Worm (Caenorhabditis elegans) whole organism, L3 larva: Measurements from ENCODE around the gene Y43C5A.3.

ENCODE experiments used
- R02D3.7 ChIP-seq: fragments of 150-350 bp; optimal IDR thresholded peaks from 2 replicates; lab custom pipeline; 2014; ENCODE audit warnings: missing biosample characterization, missing genetic modification characterization
- ZK546.5 ChIP-seq: sonication (generic microtip); optimal IDR thresholded peaks from 2 replicates; lab custom pipeline; 2017; ENCODE audit warnings: missing biosample characterization, missing genetic modification characterization
- aly-2 ChIP-seq: fragments of 150-350 bp; optimal IDR thresholded peaks from 2 replicates; lab custom pipeline; 2014; ENCODE audit warnings: missing biosample characterization, missing genetic modification characterization
- ama-1 ChIP-seq: fragments of 150-350 bp; optimal IDR thresholded peaks from 2 replicates; lab custom pipeline; 2018
- ceh-28 ChIP-seq: fragments of 150-350 bp; optimal IDR thresholded peaks from 2 replicates; lab custom pipeline; 2014; ENCODE audit warnings: missing biosample characterization, missing genetic modification reagents, missing genetic modification characterization
- ceh-82 ChIP-seq: fragments of 150-350 bp; optimal IDR thresholded peaks from 2 replicates; lab custom pipeline; 2014; ENCODE audit warnings: missing biosample characterization, missing genetic modification characterization
- ceh-9 ChIP-seq: sonication (generic microtip); optimal IDR thresholded peaks from 2 replicates; lab custom pipeline; 2018; ENCODE audit warnings: missing biosample characterization, missing genetic modification characterization
- daf-12 ChIP-seq: fragments of 150-350 bp; optimal IDR thresholded peaks from 2 replicates; lab custom pipeline; 2014; ENCODE audit warnings: missing biosample characterization, missing genetic modification reagents, missing genetic modification characterization
- elt-1 ChIP-seq: fragments of 150-350 bp; optimal IDR thresholded peaks from 2 replicates; lab custom pipeline; 2014; ENCODE audit warnings: missing biosample characterization, missing genetic modification characterization
- elt-2 ChIP-seq: sonication (generic microtip); optimal IDR thresholded peaks from 2 replicates; lab custom pipeline; 2016; ENCODE audit warnings: missing genetic modification reagents, mild to moderate bottlenecking, missing genetic modification characterization, missing compliant biosample characterization
- elt-3 ChIP-seq, 3 experiments: fragments of 150-350 bp in 1 of 3; sonication (generic microtip) in 2 of 3; optimal IDR thresholded peaks; 2 replicates in 2 of 3; 4 replicates in 1 of 3; lab custom pipeline; 2014 to 2017; ENCODE audit warnings: missing biosample characterization in 3 of 3, missing genetic modification characterization in 3 of 3
- eor-1 ChIP-seq, 2 experiments: fragments of 150-350 bp; optimal IDR thresholded peaks; 2 replicates each; lab custom pipeline; 2014 to 2018; ENCODE audit warnings: missing biosample characterization in 2 of 2, missing genetic modification characterization in 2 of 2
- fkh-10 ChIP-seq: sonication (generic microtip); optimal IDR thresholded peaks from 2 replicates; lab custom pipeline; 2017; ENCODE audit warnings: missing biosample characterization, missing genetic modification reagents, missing genetic modification characterization
- fkh-2 ChIP-seq: fragments of 150-350 bp; optimal IDR thresholded peaks from 2 replicates; lab custom pipeline; 2014; ENCODE audit warnings: missing biosample characterization, missing genetic modification reagents, missing genetic modification characterization
- fos-1 ChIP-seq: fragments of 150-350 bp; optimal IDR thresholded peaks from 2 replicates; lab custom pipeline; 2014; ENCODE audit warnings: missing biosample characterization, missing genetic modification characterization
- hmg-11 ChIP-seq: sonication (generic microtip); optimal IDR thresholded peaks from 2 replicates; lab custom pipeline; 2016; ENCODE audit warnings: missing genetic modification characterization, missing compliant biosample characterization
- lin-15B ChIP-seq: fragments of 150-350 bp; optimal IDR thresholded peaks from 2 replicates; lab custom pipeline; 2014; ENCODE audit warnings: missing biosample characterization, missing genetic modification characterization
- lin-39 ChIP-seq: fragments of 150-350 bp; optimal IDR thresholded peaks from 2 replicates; lab custom pipeline; 2018; ENCODE audit warnings: missing biosample characterization, missing genetic modification reagents, missing genetic modification characterization
- lsy-12 ChIP-seq: sonication (generic microtip); optimal IDR thresholded peaks from 2 replicates; lab custom pipeline; 2016; ENCODE audit warnings: mild to moderate bottlenecking, missing genetic modification characterization, missing compliant biosample characterization
- mdl-1 ChIP-seq: fragments of 150-350 bp; optimal IDR thresholded peaks from 2 replicates; lab custom pipeline; 2014; ENCODE audit warnings: missing biosample characterization, missing genetic modification characterization
- mml-1 ChIP-seq: fragments of 150-350 bp; sonication (generic microtip); optimal IDR thresholded peaks from 3 replicates; lab custom pipeline; 2014; ENCODE audit warnings: missing biosample characterization, missing genetic modification characterization
- nfya-1 ChIP-seq: sonication (generic microtip); optimal IDR thresholded peaks from 2 replicates; lab custom pipeline; 2017; ENCODE audit warnings: missing genetic modification characterization, mild to moderate bottlenecking, missing compliant biosample characterization, antibody characterized with exemption, moderate library complexity; ENCODE audit not compliant: insufficient read depth
- nhr-11 ChIP-seq: fragments of 150-350 bp; optimal IDR thresholded peaks from 2 replicates; lab custom pipeline; 2014; ENCODE audit warnings: missing biosample characterization, missing genetic modification characterization
- nhr-12 ChIP-seq: fragments of 150-350 bp; optimal IDR thresholded peaks from 2 replicates; lab custom pipeline; 2014; ENCODE audit warnings: missing biosample characterization, missing genetic modification characterization
- nhr-23 ChIP-seq: fragments of 150-350 bp; optimal IDR thresholded peaks from 2 replicates; lab custom pipeline; 2014; ENCODE audit warnings: missing biosample characterization, missing genetic modification reagents, missing genetic modification characterization
- nhr-25 ChIP-seq: sonication (generic microtip); optimal IDR thresholded peaks from 2 replicates; lab custom pipeline; 2017; ENCODE audit warnings: missing biosample characterization, missing genetic modification characterization
- nhr-28 ChIP-seq: fragments of 150-350 bp; optimal IDR thresholded peaks from 2 replicates; lab custom pipeline; 2014; ENCODE audit warnings: missing biosample characterization, missing genetic modification characterization
- nhr-43 ChIP-seq: sonication (generic microtip); optimal IDR thresholded peaks from 2 replicates; lab custom pipeline; 2016; ENCODE audit warnings: mild to moderate bottlenecking, missing genetic modification characterization, missing compliant biosample characterization; ENCODE audit not compliant: poor library complexity, severe bottlenecking
- nhr-67 ChIP-seq: fragments of 150-350 bp; optimal IDR thresholded peaks from 2 replicates; lab custom pipeline; 2014; ENCODE audit warnings: missing biosample characterization, missing genetic modification characterization
- nhr-76 ChIP-seq: fragments of 150-350 bp; sonication (generic microtip); optimal IDR thresholded peaks from 5 replicates; lab custom pipeline; 2014; ENCODE audit warnings: missing biosample characterization, missing genetic modification characterization
- nhr-77 ChIP-seq: fragments of 150-350 bp; optimal IDR thresholded peaks from 2 replicates; lab custom pipeline; 2014; ENCODE audit warnings: missing biosample characterization, missing genetic modification characterization
- pha-4 ChIP-seq: fragments of 150-350 bp; optimal IDR thresholded peaks from 2 replicates; lab custom pipeline; 2014; ENCODE audit warnings: missing biosample characterization, missing genetic modification reagents, missing genetic modification characterization
- pqm-1 ChIP-seq: fragments of 150-350 bp; optimal IDR thresholded peaks from 2 replicates; lab custom pipeline; 2017; ENCODE audit warnings: missing biosample characterization, missing genetic modification characterization, inconsistent platforms
- sea-2 ChIP-seq: fragments of 150-350 bp; sonication (generic microtip); optimal IDR thresholded peaks from 4 replicates; lab custom pipeline; 2014; ENCODE audit warnings: missing biosample characterization, missing genetic modification reagents, missing genetic modification characterization
- skn-1 ChIP-seq: fragments of 150-350 bp; optimal IDR thresholded peaks from 2 replicates; lab custom pipeline; 2014; ENCODE audit warnings: missing biosample characterization, missing genetic modification characterization
- snpc-4 ChIP-seq: fragments of 150-350 bp; optimal IDR thresholded peaks from 2 replicates; lab custom pipeline; 2014; ENCODE audit warnings: missing biosample characterization, missing genetic modification characterization
- tbx-2 ChIP-seq: sonication (generic microtip); optimal IDR thresholded peaks from 2 replicates; lab custom pipeline; 2016; ENCODE audit warnings: mild to moderate bottlenecking, missing genetic modification characterization, missing compliant biosample characterization
- unc-39 ChIP-seq: sonication (generic microtip); optimal IDR thresholded peaks from 4 replicates; lab custom pipeline; 2017; ENCODE audit warnings: missing biosample characterization, missing genetic modification characterization
- unc-62 ChIP-seq: fragments of 150-350 bp; sonication (generic microtip); optimal IDR thresholded peaks from 4 replicates; lab custom pipeline; 2014; ENCODE audit warnings: missing biosample characterization, missing genetic modification reagents, missing genetic modification characterization
- zag-1 ChIP-seq: fragments of 150-350 bp; optimal IDR thresholded peaks from 2 replicates; lab custom pipeline; 2014; ENCODE audit warnings: missing biosample characterization, missing genetic modification characterization
- ztf-11 ChIP-seq: fragments of 150-350 bp; optimal IDR thresholded peaks from 2 replicates; lab custom pipeline; 2014; ENCODE audit warnings: missing biosample characterization, missing genetic modification characterization
- ztf-4 ChIP-seq: fragments of 150-350 bp; optimal IDR thresholded peaks from 2 replicates; lab custom pipeline; 2014; ENCODE audit warnings: missing biosample characterization, missing genetic modification characterization

Y43C5A.3 gene

ce11 chrIV:10239045-10239444 is 34.8 kb upstream of the Y43C5A.3 start, which contains the start of gene ech-8:
Gene ech-8, minus strand, starts transcription at chrIV:10239176.
- no peak for TF ChIP-seq lsy-12 (tag; lab: Kevin White, UChicago)
- TF ChIP-seq nhr-23 (tag; lab: Kevin White, UChicago) = no peak
- TF ChIP-seq hmg-11 = no peak
- peak; percentile 54 for TF ChIP-seq elt-2
- TF ChIP-seq ceh-82 (tag; lab: Kevin White, UChicago) = no peak
- no peak for TF ChIP-seq nhr-28 (tag; lab: Kevin White, UChicago)
- TF ChIP-seq ama-1 (lab: Kevin White, UChicago) = no peak
- TF ChIP-seq elt-3 (tag; optimal IDR thresholded peaks at IDR 0.05; lab: Kevin White, UChicago) = no peak
- peak; percentile 56 for TF ChIP-seq pqm-1 (tag; lab: Kevin White, UChicago)
- TF ChIP-seq ceh-28 (tag; lab: Kevin White, UChicago) = no peak

- no peak for TF ChIP-seq ama-1 (lab: Kevin White, UChicago)
- no peak for TF ChIP-seq nhr-28 (tag; lab: Kevin White, UChicago)
- TF ChIP-seq lin-15B (tag; lab: Kevin White, UChicago) = no peak
- no peak for TF ChIP-seq lsy-12 (tag; lab: Kevin White, UChicago)
- no peak for TF ChIP-seq fkh-2
- TF ChIP-seq R02D3.7 (tag; lab: Kevin White, UChicago) = no peak
- no peak for TF ChIP-seq ztf-11 (tag; lab: Kevin White, UChicago)
- TF ChIP-seq nhr-76 (tag; lab: Kevin White, UChicago) = no peak
- TF ChIP-seq nfya-1 (tag; lab: Kevin White, UChicago) = no peak
- no peak for TF ChIP-seq mdl-1
- TF ChIP-seq unc-39 (tag; lab: Kevin White, UChicago) = no peak
Observed at ce11 chrIV:10241659-10242058, 32.2 kb upstream of the Y43C5A.3 start, which contains the start of gene lipl-7. Gene lipl-7, minus strand, starts transcription at chrIV:10241823.

DNA sequence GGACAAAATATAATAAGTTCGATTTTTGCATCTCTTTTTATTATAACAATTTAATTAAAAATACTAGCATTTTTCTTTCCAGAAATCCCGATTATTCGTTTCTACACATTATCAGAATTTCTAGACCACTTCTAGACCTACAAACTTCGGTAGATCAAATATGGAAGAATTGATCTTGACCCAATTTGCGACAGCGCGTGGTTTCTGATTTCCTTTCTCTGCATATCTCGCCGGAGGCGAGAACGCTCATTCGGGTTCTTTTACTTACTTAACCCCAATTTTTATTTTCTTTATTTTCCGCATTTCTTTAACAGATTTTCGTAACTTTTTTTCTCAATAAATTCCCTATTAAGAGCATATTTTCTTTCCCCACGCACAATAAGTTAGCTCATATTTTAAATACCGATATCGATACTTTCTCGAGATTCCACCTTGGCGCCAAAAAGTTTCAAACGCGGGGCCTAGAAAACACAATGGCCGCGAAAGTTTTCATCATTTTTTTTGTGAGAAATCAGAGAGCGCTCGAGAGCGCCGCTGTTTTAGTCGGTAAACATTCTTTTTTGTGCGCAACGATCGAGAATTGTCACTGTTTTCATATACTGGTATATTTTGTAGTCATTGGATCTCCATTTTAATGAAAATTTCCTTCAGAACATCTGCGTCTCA is 31.2 kb upstream of the Y43C5A.3 start:
- TF ChIP-seq lin-15B (tag; lab: Kevin White, UChicago) = peak; percentile 38
- peak; percentile 12 for TF ChIP-seq nfya-1 (tag; lab: Kevin White, UChicago)
- TF ChIP-seq nhr-77 (tag; lab: Kevin White, UChicago) = no peak
- TF ChIP-seq ama-1 (lab: Kevin White, UChicago) = no peak
- TF ChIP-seq elt-1 (tag; lab: Kevin White, UChicago) = no peak
- no peak for TF ChIP-seq ceh-82 (tag; lab: Kevin White, UChicago)
- TF ChIP-seq lin-39 (tag; lab: Kevin White, UChicago) = peak; percentile 4
- no peak for TF ChIP-seq fkh-2
- TF ChIP-seq ZK546.5 (tag; lab: Kevin White, UChicago) = no peak
- TF ChIP-seq nhr-25 = peak; percentile 41
- no peak for TF ChIP-seq unc-39 (tag; lab: Kevin White, UChicago)
- no peak for TF ChIP-seq fkh-10 (GFP tag; lab: Kevin White, UChicago)
- TF ChIP-seq lsy-12 (tag; lab: Kevin White, UChicago) = no peak
- no peak for TF ChIP-seq fos-1 (tag; lab: Kevin White, UChicago)
- no peak for TF ChIP-seq nhr-76 (tag; lab: Kevin White, UChicago)
- TF ChIP-seq snpc-4 (tag; lab: Kevin White, UChicago) = no peak
- no peak for TF ChIP-seq eor-1 (tag; optimal IDR thresholded peaks at IDR 0.05; lab: Kevin White, UChicago)
- TF ChIP-seq elt-3 (tag; optimal IDR thresholded peaks at IDR 0.05; lab: Kevin White, UChicago) = no peak
- peak; percentile 65 for TF ChIP-seq pha-4 (tag; lab: Kevin White, UChicago)
- no peak for TF ChIP-seq nhr-67 (tag; lab: Kevin White, UChicago)
- no peak for TF ChIP-seq nhr-12
- no peak for TF ChIP-seq sea-2 (GFP tag; lab: Kevin White, UChicago)
- no peak for TF ChIP-seq daf-12
- TF ChIP-seq mdl-1 = no peak
- TF ChIP-seq hmg-11 = no peak
- no peak for TF ChIP-seq nhr-43 (tag; lab: Kevin White, UChicago)
- TF ChIP-seq ztf-11 (tag; lab: Kevin White, UChicago) = no peak
- no peak for TF ChIP-seq nhr-11
- TF ChIP-seq tbx-2 (tag; lab: Kevin White, UChicago) = no peak
- no peak for TF ChIP-seq aly-2
- no peak for TF ChIP-seq unc-62 (GFP tag; lab: Kevin White, UChicago)
- TF ChIP-seq zag-1 = no peak
- TF ChIP-seq pqm-1 (tag; lab: Kevin White, UChicago) = no peak
- no peak for TF ChIP-seq ceh-9 (tag; lab: Kevin White, UChicago)
- peak; percentile 8 for TF ChIP-seq nhr-23 (tag; lab: Kevin White, UChicago)
- no peak for TF ChIP-seq skn-1
- no peak for TF ChIP-seq mml-1 (tag; lab: Kevin White, UChicago)
- no peak for TF ChIP-seq ztf-4
